Worm (Caenorhabditis elegans) whole organism, L3 larva: ENCODE results near the gene srh-76.

Experiments
- R02D3.7 ChIP-seq: fragments of 150-350 bp; optimal IDR thresholded peaks from 2 replicates; lab custom pipeline; 2014; ENCODE audit warnings: missing biosample characterization, missing genetic modification characterization
- ZK546.5 ChIP-seq: sonication (generic microtip); optimal IDR thresholded peaks from 2 replicates; lab custom pipeline; 2017; ENCODE audit warnings: missing biosample characterization, missing genetic modification characterization
- aly-2 ChIP-seq: fragments of 150-350 bp; optimal IDR thresholded peaks from 2 replicates; lab custom pipeline; 2014; ENCODE audit warnings: missing biosample characterization, missing genetic modification characterization
- ama-1 ChIP-seq: fragments of 150-350 bp; optimal IDR thresholded peaks from 2 replicates; lab custom pipeline; 2018
- ceh-16 ChIP-seq: sonication (generic microtip); optimal IDR thresholded peaks from 2 replicates; lab custom pipeline; 2017; ENCODE audit warnings: missing biosample characterization, missing genetic modification characterization
- ceh-28 ChIP-seq: fragments of 150-350 bp; optimal IDR thresholded peaks from 2 replicates; lab custom pipeline; 2014; ENCODE audit warnings: missing biosample characterization, missing genetic modification reagents, missing genetic modification characterization
- ceh-82 ChIP-seq: fragments of 150-350 bp; optimal IDR thresholded peaks from 2 replicates; lab custom pipeline; 2014; ENCODE audit warnings: missing biosample characterization, missing genetic modification characterization
- daf-12 ChIP-seq: fragments of 150-350 bp; optimal IDR thresholded peaks from 2 replicates; lab custom pipeline; 2014; ENCODE audit warnings: missing biosample characterization, missing genetic modification reagents, missing genetic modification characterization
- egl-27 ChIP-seq: sonication (generic microtip); optimal IDR thresholded peaks from 4 replicates; lab custom pipeline; 2017; ENCODE audit warnings: missing biosample characterization, missing genetic modification reagents, missing genetic modification characterization
- egl-5 ChIP-seq: fragments of 150-350 bp; optimal IDR thresholded peaks from 2 replicates; lab custom pipeline; 2017; ENCODE audit warnings: missing biosample characterization, missing genetic modification reagents, missing genetic modification characterization, inconsistent platforms
- elt-1 ChIP-seq: fragments of 150-350 bp; optimal IDR thresholded peaks from 2 replicates; lab custom pipeline; 2014; ENCODE audit warnings: missing biosample characterization, missing genetic modification characterization
- elt-2 ChIP-seq: sonication (generic microtip); optimal IDR thresholded peaks from 2 replicates; lab custom pipeline; 2016; ENCODE audit warnings: missing genetic modification reagents, mild to moderate bottlenecking, missing genetic modification characterization, missing compliant biosample characterization
- eor-1 ChIP-seq, 2 experiments: fragments of 150-350 bp; optimal IDR thresholded peaks; 2 replicates each; lab custom pipeline; 2014 to 2018; ENCODE audit warnings: missing biosample characterization in 2 of 2, missing genetic modification characterization in 2 of 2
- fkh-10 ChIP-seq: sonication (generic microtip); optimal IDR thresholded peaks from 2 replicates; lab custom pipeline; 2017; ENCODE audit warnings: missing biosample characterization, missing genetic modification reagents, missing genetic modification characterization
- fkh-2 ChIP-seq: fragments of 150-350 bp; optimal IDR thresholded peaks from 2 replicates; lab custom pipeline; 2014; ENCODE audit warnings: missing biosample characterization, missing genetic modification reagents, missing genetic modification characterization
- fos-1 ChIP-seq: fragments of 150-350 bp; optimal IDR thresholded peaks from 2 replicates; lab custom pipeline; 2014; ENCODE audit warnings: missing biosample characterization, missing genetic modification characterization
- hmg-11 ChIP-seq: sonication (generic microtip); optimal IDR thresholded peaks from 2 replicates; lab custom pipeline; 2016; ENCODE audit warnings: missing genetic modification characterization, missing compliant biosample characterization
- jun-1 ChIP-seq: fragments of 150-350 bp; optimal IDR thresholded peaks from 2 replicates; lab custom pipeline; 2014; ENCODE audit warnings: missing biosample characterization, missing genetic modification reagents, missing genetic modification characterization
- lin-15B ChIP-seq: fragments of 150-350 bp; optimal IDR thresholded peaks from 2 replicates; lab custom pipeline; 2014; ENCODE audit warnings: missing biosample characterization, missing genetic modification characterization
- lin-39 ChIP-seq: fragments of 150-350 bp; optimal IDR thresholded peaks from 2 replicates; lab custom pipeline; 2018; ENCODE audit warnings: missing biosample characterization, missing genetic modification reagents, missing genetic modification characterization
- mdl-1 ChIP-seq: fragments of 150-350 bp; optimal IDR thresholded peaks from 2 replicates; lab custom pipeline; 2014; ENCODE audit warnings: missing biosample characterization, missing genetic modification characterization
- mml-1 ChIP-seq: fragments of 150-350 bp; sonication (generic microtip); optimal IDR thresholded peaks from 3 replicates; lab custom pipeline; 2014; ENCODE audit warnings: missing biosample characterization, missing genetic modification characterization
- nfya-1 ChIP-seq: sonication (generic microtip); optimal IDR thresholded peaks from 2 replicates; lab custom pipeline; 2017; ENCODE audit warnings: missing genetic modification characterization, mild to moderate bottlenecking, missing compliant biosample characterization, antibody characterized with exemption, moderate library complexity; ENCODE audit not compliant: insufficient read depth
- nhr-11 ChIP-seq: fragments of 150-350 bp; optimal IDR thresholded peaks from 2 replicates; lab custom pipeline; 2014; ENCODE audit warnings: missing biosample characterization, missing genetic modification characterization
- nhr-12 ChIP-seq: fragments of 150-350 bp; optimal IDR thresholded peaks from 2 replicates; lab custom pipeline; 2014; ENCODE audit warnings: missing biosample characterization, missing genetic modification characterization
- nhr-23 ChIP-seq: fragments of 150-350 bp; optimal IDR thresholded peaks from 2 replicates; lab custom pipeline; 2014; ENCODE audit warnings: missing biosample characterization, missing genetic modification reagents, missing genetic modification characterization
- nhr-237 ChIP-seq: fragments of 150-350 bp; optimal IDR thresholded peaks from 2 replicates; lab custom pipeline; 2014; ENCODE audit warnings: missing biosample characterization, missing genetic modification characterization
- nhr-25 ChIP-seq: sonication (generic microtip); optimal IDR thresholded peaks from 2 replicates; lab custom pipeline; 2017; ENCODE audit warnings: missing biosample characterization, missing genetic modification characterization
- nhr-28 ChIP-seq: fragments of 150-350 bp; optimal IDR thresholded peaks from 2 replicates; lab custom pipeline; 2014; ENCODE audit warnings: missing biosample characterization, missing genetic modification characterization
- nhr-43 ChIP-seq: sonication (generic microtip); optimal IDR thresholded peaks from 2 replicates; lab custom pipeline; 2016; ENCODE audit warnings: mild to moderate bottlenecking, missing genetic modification characterization, missing compliant biosample characterization; ENCODE audit not compliant: poor library complexity, severe bottlenecking
- nhr-76 ChIP-seq: fragments of 150-350 bp; sonication (generic microtip); optimal IDR thresholded peaks from 5 replicates; lab custom pipeline; 2014; ENCODE audit warnings: missing biosample characterization, missing genetic modification characterization
- nhr-77 ChIP-seq: fragments of 150-350 bp; optimal IDR thresholded peaks from 2 replicates; lab custom pipeline; 2014; ENCODE audit warnings: missing biosample characterization, missing genetic modification characterization
- pha-4 ChIP-seq: fragments of 150-350 bp; optimal IDR thresholded peaks from 2 replicates; lab custom pipeline; 2014; ENCODE audit warnings: missing biosample characterization, missing genetic modification reagents, missing genetic modification characterization
- pqm-1 ChIP-seq: fragments of 150-350 bp; optimal IDR thresholded peaks from 2 replicates; lab custom pipeline; 2017; ENCODE audit warnings: missing biosample characterization, missing genetic modification characterization, inconsistent platforms
- sea-2 ChIP-seq: fragments of 150-350 bp; sonication (generic microtip); optimal IDR thresholded peaks from 4 replicates; lab custom pipeline; 2014; ENCODE audit warnings: missing biosample characterization, missing genetic modification reagents, missing genetic modification characterization
- skn-1 ChIP-seq: fragments of 150-350 bp; optimal IDR thresholded peaks from 2 replicates; lab custom pipeline; 2014; ENCODE audit warnings: missing biosample characterization, missing genetic modification characterization
- snpc-4 ChIP-seq: fragments of 150-350 bp; optimal IDR thresholded peaks from 2 replicates; lab custom pipeline; 2014; ENCODE audit warnings: missing biosample characterization, missing genetic modification characterization
- tbx-2 ChIP-seq: sonication (generic microtip); optimal IDR thresholded peaks from 2 replicates; lab custom pipeline; 2016; ENCODE audit warnings: mild to moderate bottlenecking, missing genetic modification characterization, missing compliant biosample characterization
- unc-39 ChIP-seq: sonication (generic microtip); optimal IDR thresholded peaks from 4 replicates; lab custom pipeline; 2017; ENCODE audit warnings: missing biosample characterization, missing genetic modification characterization
- unc-62 ChIP-seq: fragments of 150-350 bp; sonication (generic microtip); optimal IDR thresholded peaks from 4 replicates; lab custom pipeline; 2014; ENCODE audit warnings: missing biosample characterization, missing genetic modification reagents, missing genetic modification characterization
- zag-1 ChIP-seq: fragments of 150-350 bp; optimal IDR thresholded peaks from 2 replicates; lab custom pipeline; 2014; ENCODE audit warnings: missing biosample characterization, missing genetic modification characterization
- ztf-11 ChIP-seq: fragments of 150-350 bp; optimal IDR thresholded peaks from 2 replicates; lab custom pipeline; 2014; ENCODE audit warnings: missing biosample characterization, missing genetic modification characterization
- ztf-4 ChIP-seq: fragments of 150-350 bp; optimal IDR thresholded peaks from 2 replicates; lab custom pipeline; 2014; ENCODE audit warnings: missing biosample characterization, missing genetic modification characterization

The srh-76 gene

DNA sequence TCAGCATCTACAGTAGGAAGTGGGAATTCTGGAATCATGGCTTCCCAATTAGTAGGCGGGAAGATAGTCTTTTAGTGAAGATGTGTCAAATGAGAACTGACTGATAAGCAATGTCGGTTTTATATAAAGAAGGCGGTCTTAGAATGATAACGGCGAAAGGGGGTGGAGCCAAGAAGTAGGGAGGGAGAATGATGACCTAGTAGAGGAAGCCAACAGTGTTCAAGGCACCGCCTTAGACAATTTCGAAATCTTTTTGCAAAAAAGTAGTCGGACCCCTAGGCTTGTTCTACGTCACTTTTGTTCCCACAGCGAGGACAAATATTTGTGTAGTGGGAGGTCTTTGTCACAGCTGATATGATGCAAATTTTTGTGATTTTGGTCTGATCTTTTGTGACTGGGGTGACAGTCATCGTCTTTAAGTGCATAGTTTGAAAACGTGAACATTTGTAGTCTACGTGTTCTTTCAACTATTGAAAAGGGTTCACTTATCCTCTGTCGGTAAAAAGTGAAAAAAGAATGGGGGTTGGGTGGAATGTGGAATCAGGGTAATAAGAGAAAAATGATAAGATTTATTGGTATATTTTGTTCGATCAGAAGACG is 20.5 kb upstream of the srh-76 start, which contains the start of gene ZC250.4:
Gene ZC250.4, minus strand, starts transcription at position 78 of the 600 bp plus-strand sequence.
- TF ChIP-seq elt-2 (tag; lab: Kevin White, UChicago) (peak; percentile 82), nfya-1 (no peak)

DNA sequence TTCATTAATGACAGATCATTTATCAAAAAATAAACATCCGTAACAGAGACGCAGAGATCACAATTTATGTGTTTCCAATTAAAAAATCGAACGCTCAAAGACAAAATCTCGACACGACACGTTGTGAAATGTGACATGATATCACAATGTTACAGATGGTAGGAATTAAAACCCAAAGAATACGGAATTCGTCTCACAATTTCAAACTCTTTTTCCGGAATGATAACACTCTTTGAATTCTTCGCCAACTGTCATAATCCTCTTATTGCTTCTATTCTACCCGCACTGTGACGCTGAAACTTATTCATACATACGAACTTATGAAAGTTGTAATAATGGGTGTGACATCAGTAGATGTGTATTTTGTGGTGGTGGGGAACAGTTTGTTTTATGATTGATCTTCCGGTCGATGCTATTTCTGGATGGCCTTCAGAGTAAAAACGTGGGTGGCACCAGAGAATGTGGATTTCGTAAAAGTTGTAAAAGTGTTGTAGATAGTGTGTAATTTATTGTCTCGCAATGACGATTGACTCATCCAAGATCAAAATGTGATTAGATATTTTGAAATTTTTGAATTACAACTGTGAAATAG is 17.1 kb upstream of the srh-76 start:
- TF ChIP-seq elt-2 (tag; lab: Kevin White, UChicago), result peak; percentile 81
- TF ChIP-seq mdl-1 (tag; lab: Kevin White, UChicago), result no peak

DNA sequence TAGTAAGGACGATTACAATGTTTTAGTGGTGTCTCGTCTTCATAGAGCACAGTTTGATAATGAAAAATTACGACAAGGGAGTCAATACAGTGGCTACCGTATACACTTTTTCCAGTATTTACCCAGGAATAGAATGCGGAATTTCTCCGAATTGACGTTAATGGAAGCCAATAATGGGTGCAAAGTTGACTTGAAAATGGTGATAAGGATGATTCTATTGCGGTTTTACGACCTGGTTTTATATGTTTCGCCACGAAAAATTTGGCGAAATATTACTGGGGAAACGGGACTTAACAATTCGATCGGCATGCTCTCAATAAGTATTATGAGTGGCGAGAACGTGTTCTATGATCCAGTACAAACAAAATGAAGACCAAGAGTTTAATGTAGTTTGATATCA is 13.7 kb upstream of the srh-76 start:
- TF ChIP-seq elt-2 (tag; lab: Kevin White, UChicago) (peak; percentile 75), nhr-43 (no peak), pqm-1 (peak; percentile 58)

DNA sequence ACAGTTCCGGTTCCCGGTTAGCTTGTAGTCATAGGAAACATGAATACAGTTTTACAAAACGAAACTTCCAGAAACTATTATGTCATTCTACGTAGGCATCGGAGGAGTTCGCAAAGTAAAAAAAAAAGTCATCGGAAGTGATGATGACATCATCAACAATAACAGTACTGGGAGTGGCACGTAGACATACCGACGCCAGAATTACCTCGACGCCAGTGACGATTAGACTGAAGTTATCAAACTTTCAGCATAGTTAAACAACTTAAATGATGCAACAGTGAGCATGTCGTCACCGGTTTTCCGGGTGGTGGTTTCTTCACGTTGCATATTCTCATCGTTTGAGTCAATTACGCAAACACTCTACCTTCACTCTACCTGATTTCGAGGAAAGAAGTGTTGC is 13.2 kb upstream of the srh-76 start:
- TF ChIP-seq snpc-4 (tag; lab: Kevin White, UChicago), result no peak
- TF ChIP-seq sea-2 (GFP tag; lab: Kevin White, UChicago), result no peak
- no peak for TF ChIP-seq daf-12 (tag; lab: Kevin White, UChicago)
- TF ChIP-seq nhr-25, result no peak

DNA sequence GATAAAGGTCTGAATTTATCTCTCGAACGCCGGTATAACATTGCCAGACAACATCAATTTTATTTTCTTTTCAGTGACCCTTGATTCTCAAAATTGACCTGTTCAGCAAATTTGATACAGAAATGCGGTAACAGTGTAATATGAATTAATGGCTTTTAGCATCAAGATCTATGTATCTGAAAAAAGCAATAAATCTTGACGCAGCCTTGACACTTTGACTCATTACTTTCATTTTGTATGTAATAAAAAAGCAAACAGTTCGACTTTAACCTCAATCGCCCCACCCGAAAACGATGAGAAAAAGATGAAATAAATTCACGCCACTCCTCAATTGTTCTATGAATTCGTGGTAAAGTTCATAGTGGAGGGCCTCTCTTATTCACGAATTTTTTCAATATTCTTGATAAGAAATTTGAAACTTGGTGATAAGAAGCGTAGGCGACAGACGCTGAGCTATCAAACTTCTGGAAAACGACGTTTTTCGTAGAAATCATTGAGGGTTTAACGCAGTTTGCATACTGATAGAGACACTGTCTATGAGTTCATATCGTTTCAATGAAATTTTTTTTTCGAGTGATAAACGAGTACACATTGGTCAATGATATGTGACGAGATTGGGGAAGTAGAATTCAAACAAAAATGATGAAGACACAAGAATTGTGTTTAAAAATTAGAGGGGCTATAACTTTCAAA is 12.0 kb upstream of the srh-76 start:
- TF ChIP-seq nhr-25 (peak; percentile 73), aly-2 (tag; lab: Kevin White, UChicago) (no peak), nfya-1 (no peak), daf-12 (tag; lab: Kevin White, UChicago) (no peak), elt-1 (tag; lab: Kevin White, UChicago) (no peak), fkh-2 (tag; lab: Kevin White, UChicago) (no peak), egl-27 (tag; lab: Kevin White, UChicago) (no peak), mdl-1 (tag; lab: Kevin White, UChicago) (no peak), snpc-4 (tag; lab: Kevin White, UChicago) (no peak), tbx-2 (tag; lab: Kevin White, UChicago) (no peak), zag-1 (no peak), hmg-11 (tag; lab: Kevin White, UChicago) (no peak), jun-1 (tag; lab: Kevin White, UChicago) (no peak), lin-15B (tag; lab: Kevin White, UChicago) (no peak), egl-5 (tag; lab: Kevin White, UChicago) (no peak), fos-1 (tag; lab: Kevin White, UChicago) (no peak), pha-4 (no peak), skn-1 (tag; lab: Kevin White, UChicago) (no peak), elt-2 (tag; lab: Kevin White, UChicago) (peak; percentile 92), ztf-4 (no peak), ama-1 (lab: Kevin White, UChicago) (no peak), ceh-82 (tag; lab: Kevin White, UChicago) (no peak), eor-1 (tag; optimal IDR thresholded peaks at IDR 0.05; lab: Kevin White, UChicago) (no peak), ceh-16 (tag; lab: Kevin White, UChicago) (no peak), ztf-11 (tag; lab: Kevin White, UChicago) (no peak), nhr-237 (tag; lab: Kevin White, UChicago) (no peak), fkh-10 (GFP tag; lab: Kevin White, UChicago) (no peak), mml-1 (no peak), nhr-12 (no peak), ZK546.5 (tag; lab: Kevin White, UChicago) (no peak), R02D3.7 (tag; lab: Kevin White, UChicago) (no peak), nhr-23 (peak; percentile 67), lin-39 (no peak), nhr-28 (no peak), pqm-1 (peak; percentile 89), unc-39 (no peak), sea-2 (GFP tag; lab: Kevin White, UChicago) (no peak), unc-62 (GFP tag; lab: Kevin White, UChicago) (no peak), nhr-77 (no peak), nhr-11 (tag; lab: Kevin White, UChicago) (no peak), nhr-43 (no peak), ceh-28 (peak; percentile 28), nhr-76 (tag; lab: Kevin White, UChicago) (no peak)
